Fruit fly (Drosophila melanogaster): ENCODE results near the gene CG14742.

DNA sequence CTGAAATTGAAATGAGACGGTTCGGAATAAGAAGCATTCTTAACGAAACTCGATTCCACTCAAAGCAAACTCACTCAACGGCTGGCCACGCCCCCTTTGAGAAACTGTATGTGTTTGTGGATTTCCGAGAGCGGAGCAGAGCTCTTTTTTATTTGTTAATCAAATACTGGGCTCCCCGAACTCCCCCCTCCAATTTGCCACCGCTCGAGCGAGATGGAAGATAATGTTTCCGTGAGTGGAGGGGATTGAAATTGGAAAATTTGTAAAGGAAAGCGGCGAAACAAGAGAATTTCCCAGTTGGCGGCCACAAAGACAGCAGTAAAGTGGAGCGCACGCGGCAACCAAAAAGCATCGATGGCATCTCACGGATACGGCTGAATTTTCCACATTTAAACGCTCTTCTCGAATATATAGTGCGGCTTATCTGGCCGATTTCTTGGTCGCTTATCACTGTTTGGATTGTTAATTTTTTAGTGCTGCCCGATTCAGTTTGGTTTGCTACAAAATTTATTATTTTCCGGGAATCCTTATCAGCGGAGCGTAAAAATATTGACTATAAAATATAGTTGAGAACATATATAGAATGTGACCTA is 30.3 kb downstream of the CG14742 start:
- TF ChIP-seq CG3919 (GFP tag; optimal IDR thresholded peaks at IDR 0.05) = peak; percentile 14
- no peak for TF ChIP-seq Blimp-1 (GFP tag; optimal IDR thresholded peaks at IDR 0.05)
- no peak for TF ChIP-seq Gug (GFP tag; IDR thresholded peaks at IDR 0.05)
- TF ChIP-seq fd85E (GFP tag; optimal IDR thresholded peaks at IDR 0.05) = no peak
- TF ChIP-seq Lpt (GFP tag; optimal IDR thresholded peaks at IDR 0.05) = no peak
- no peak for TF ChIP-seq Sox14 (GFP tag; optimal IDR thresholded peaks at IDR 0.05)
- no peak for TF ChIP-seq CG9139 (GFP tag; optimal IDR thresholded peaks at IDR 0.05)
- peak; percentile 99 for TF ChIP-seq svp (GFP tag)
